Worm (Caenorhabditis elegans) whole organism, L4/young adult: ENCODE measurements around the gene pha-1.
A peak's percentile ranks its signal among the peaks of the same experiment; 100 is the strongest.

ENCODE experiments used
- W03F9.2 ChIP-seq: fragments of 150-350 bp; optimal IDR thresholded peaks from 2 replicates; lab custom pipeline; 2014; ENCODE audit warnings: missing biosample characterization, missing genetic modification characterization
- dao-5 ChIP-seq: sonication (generic microtip); optimal IDR thresholded peaks from 2 replicates; lab custom pipeline; 2016; ENCODE audit warnings: missing genotype, missing genetic modification characterization, moderate library complexity, missing compliant biosample characterization
- him-1 ChIP-seq: sonication (generic microtip); optimal IDR thresholded peaks from 2 replicates; lab custom pipeline; 2016; ENCODE audit warnings: missing genotype, missing genetic modification reagents, missing genetic modification characterization, missing compliant biosample characterization

The pha-1 gene

DNA sequence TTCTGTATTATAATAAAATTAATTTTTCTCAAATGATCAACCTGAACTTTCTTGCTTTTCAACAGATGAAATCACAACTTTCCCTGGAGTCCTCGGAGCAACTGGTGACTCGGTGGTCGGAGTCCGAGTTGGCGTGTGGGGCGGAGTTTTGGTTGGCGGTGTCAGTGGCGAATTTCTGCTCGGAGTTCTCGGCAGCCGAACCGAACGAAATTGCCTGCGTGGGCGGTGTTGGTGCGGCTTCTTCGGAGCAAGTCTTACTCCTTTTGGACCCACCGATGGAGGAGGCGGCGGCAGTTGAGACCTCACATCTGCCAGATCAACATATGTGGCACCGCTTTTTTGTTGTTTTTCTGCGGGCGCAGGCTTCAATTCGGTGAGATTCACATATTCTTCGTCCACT, 38.1 kb downstream of the pha-1 start:
- TF ChIP-seq dao-5 (tag; lab: Kevin White, UChicago) = no peak
- no peak for TF ChIP-seq him-1
- TF ChIP-seq W03F9.2 = no peak

DNA sequence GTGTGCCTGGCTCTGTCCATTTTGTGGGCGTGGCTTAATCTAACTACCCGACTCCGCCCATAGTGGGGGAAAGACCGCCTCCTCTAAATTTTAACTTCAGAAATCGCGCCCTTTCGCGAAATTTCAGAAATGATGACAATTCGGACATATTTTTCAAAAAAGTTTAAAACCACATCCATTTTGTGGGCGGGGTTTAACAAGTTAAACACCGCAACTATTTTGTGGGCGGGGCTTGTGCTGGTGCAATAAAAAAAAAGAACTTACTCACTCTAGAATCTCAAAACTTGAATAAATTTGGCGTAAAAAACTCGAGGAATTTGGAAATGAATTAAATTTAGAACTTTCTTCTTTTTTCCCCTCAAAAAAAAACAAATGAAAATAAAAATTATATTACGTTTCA, 38.9 kb downstream of the pha-1 start:
- TF ChIP-seq dao-5 (tag; lab: Kevin White, UChicago) (no peak), W03F9.2 (no peak), him-1 (no peak)

DNA sequence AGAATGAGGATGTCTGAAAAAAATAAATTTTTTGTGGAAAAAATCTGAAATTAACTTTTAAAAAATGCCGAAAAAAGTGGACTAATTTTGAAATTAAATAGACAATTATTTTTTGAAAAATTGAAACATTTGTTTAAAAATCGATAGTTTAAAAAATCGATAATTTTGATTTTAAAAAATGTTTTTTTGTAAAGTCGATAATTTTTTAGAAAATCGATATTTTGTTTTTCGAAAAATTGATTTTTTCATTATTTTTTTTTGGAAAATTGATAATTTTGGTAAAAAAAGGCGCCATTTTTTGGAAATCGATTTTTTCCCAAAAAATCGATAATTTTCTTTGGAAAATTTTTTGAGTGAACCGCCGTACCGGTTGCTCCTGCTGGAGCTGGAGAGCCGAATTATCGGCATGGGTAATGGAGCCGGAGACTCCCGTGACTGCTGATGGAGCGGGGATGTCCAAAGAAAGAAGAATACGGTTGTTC, 40.7 kb downstream of the pha-1 start:
- TF ChIP-seq dao-5 (tag; lab: Kevin White, UChicago) = no peak

DNA sequence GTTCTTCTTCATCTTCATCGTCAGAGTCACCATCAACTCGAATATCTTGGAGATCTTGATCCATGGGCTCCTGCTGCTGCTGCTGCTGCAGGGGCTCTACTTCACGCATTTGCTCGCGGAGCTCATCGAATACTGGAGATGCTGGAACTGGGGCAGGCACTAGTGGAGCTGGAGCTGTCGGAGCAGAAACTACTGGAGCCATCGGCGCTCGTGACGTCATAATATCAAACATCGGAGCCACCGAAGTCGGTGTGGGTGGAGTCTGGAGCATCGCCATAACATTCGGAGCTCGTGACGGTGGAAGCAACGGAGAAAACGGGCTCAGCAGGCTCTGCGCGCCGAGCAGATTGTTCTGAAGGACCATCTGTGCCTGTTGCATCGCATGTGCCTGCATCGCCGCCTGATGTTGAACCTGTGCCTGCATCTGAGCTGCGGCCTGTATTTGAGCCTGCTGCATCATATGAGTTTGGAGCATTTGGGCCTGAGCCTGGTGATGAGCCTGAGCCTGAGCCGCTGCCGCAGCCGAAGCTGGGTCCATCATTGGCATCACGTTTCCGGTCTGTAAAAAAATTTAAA, 44.2 kb downstream of the pha-1 start:
- TF ChIP-seq him-1 (no peak), W03F9.2 (no peak), dao-5 (tag; lab: Kevin White, UChicago) (no peak)

DNA sequence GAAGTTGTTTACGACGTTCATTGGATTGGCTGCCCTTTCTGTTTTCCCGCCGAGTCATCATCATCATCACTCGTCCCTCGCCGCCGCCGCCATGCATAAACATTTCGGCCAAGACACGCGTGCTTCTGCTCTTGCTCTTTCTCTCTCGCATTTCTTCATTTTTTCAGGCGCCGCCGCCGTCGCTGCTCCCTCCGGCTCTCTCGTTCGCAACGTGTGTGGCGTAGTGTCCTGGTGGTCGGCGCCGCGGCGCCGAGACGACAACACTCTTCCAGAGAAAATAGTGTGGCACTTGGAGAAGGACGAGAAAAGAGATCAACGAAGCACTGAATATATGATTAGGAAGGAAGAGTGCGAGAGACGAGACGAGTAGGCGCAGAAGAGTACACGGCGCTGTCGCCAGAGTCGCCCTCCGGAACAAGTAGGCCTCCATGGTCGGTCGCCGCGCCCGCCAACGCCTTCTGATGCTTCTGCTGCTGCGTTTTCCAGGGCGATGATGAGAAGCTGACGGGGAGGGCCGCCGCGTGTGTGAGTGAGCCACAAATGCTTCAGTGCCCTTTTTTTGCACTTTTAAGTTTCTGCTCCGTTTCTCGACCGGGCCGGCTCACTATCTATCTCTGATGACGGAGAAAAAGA, 54.0 kb downstream of the pha-1 start:
- TF ChIP-seq him-1 (peak; percentile 51), dao-5 (tag; lab: Kevin White, UChicago) (peak; percentile 35), W03F9.2 (no peak)
